Worm (Caenorhabditis elegans) whole organism, L4 larva: ENCODE measurements around the gene clu-1.

Experiments
- F10B5.3 ChIP-seq: sonication (generic microtip); optimal IDR thresholded peaks from 2 replicates; lab custom pipeline; 2016; ENCODE audit warnings: mild to moderate bottlenecking, missing genetic modification characterization, missing compliant biosample characterization
- F37D6.2 ChIP-seq: sonication (generic microtip); optimal IDR thresholded peaks from 2 replicates; lab custom pipeline; 2016; ENCODE audit warnings: mild to moderate bottlenecking, missing genetic modification characterization, missing compliant biosample characterization
- Y5F2A.4 ChIP-seq: fragments of 200-800 bp; sonication (Bioruptor generic); optimal IDR thresholded peaks from 2 replicates; lab custom pipeline; 2018; ENCODE audit warnings: mild to moderate bottlenecking, missing genetic modification characterization, missing compliant biosample characterization
- ZK546.5 ChIP-seq, 2 experiments: sonication (generic microtip); optimal IDR thresholded peaks; 2 replicates each; lab custom pipeline; 2017; ENCODE audit warnings: missing biosample characterization in 2 of 2, missing genetic modification characterization in 2 of 2
- aha-1 ChIP-seq: fragments of 150-350 bp; peaks from one replicate; lab custom pipeline; 2014; ENCODE audit warnings: missing biosample characterization, missing genetic modification characterization
- arid-1 ChIP-seq: fragments of 200-800 bp; sonication (Bioruptor generic); conservative IDR thresholded peaks from 2 replicates; pipeline ENCODE4 v1.3.6; 2022; ENCODE audit warnings: missing genetic modification reagents, missing genetic modification characterization, missing compliant biosample characterization
- ceh-20 ChIP-seq: fragments of 200-800 bp; sonication (Bioruptor generic); IDR thresholded peaks from 2 replicates; pipeline ENCODE4 v1.3.6; 2022; ENCODE audit warnings: missing genetic modification reagents, missing genetic modification characterization, missing compliant biosample characterization
- ceh-28 ChIP-seq: fragments of 150-350 bp; optimal IDR thresholded peaks from 2 replicates; lab custom pipeline; 2014; ENCODE audit warnings: missing biosample characterization, missing genetic modification reagents, missing genetic modification characterization
- ceh-44 ChIP-seq: fragments of 200-800 bp; sonication (Bioruptor generic); IDR thresholded peaks from 2 replicates; pipeline ENCODE4 v1.3.6; 2022; ENCODE audit warnings: missing genetic modification reagents, missing genetic modification characterization, missing compliant biosample characterization
- ceh-82 ChIP-seq: sonication (generic microtip); optimal IDR thresholded peaks from 2 replicates; lab custom pipeline; 2017; ENCODE audit warnings: missing biosample characterization, missing genetic modification characterization
- cey-2 ChIP-seq: sonication (generic microtip); optimal IDR thresholded peaks from 3 replicates; lab custom pipeline; 2017; ENCODE audit warnings: missing genetic modification characterization, mild to moderate bottlenecking, missing compliant biosample characterization, antibody characterized with exemption, borderline replicate concordance; ENCODE audit not compliant: insufficient read depth
- daf-12 ChIP-seq: fragments of 150-350 bp; optimal IDR thresholded peaks from 2 replicates; lab custom pipeline; 2014; ENCODE audit warnings: missing biosample characterization, missing genetic modification reagents, missing genetic modification characterization
- dmd-6 ChIP-seq: fragments of 200-800 bp; sonication (Bioruptor generic); IDR thresholded peaks from 2 replicates; pipeline ENCODE4 v1.3.6; 2022; ENCODE audit warnings: missing genetic modification reagents, missing genetic modification characterization, missing compliant biosample characterization
- duxl-1 ChIP-seq: sonication (generic microtip); optimal IDR thresholded peaks from 2 replicates; lab custom pipeline; 2016; ENCODE audit warnings: mild to moderate bottlenecking, missing genetic modification characterization, moderate library complexity, missing compliant biosample characterization; ENCODE audit not compliant: poor library complexity
- dve-1 ChIP-seq: sonication (generic microtip); optimal IDR thresholded peaks from 2 replicates; lab custom pipeline; 2017; ENCODE audit warnings: antibody characterized with exemption, mild to moderate bottlenecking, missing genetic modification characterization, missing compliant biosample characterization; ENCODE audit not compliant: insufficient read depth
- egl-43 ChIP-seq: fragments of 200-800 bp; sonication (Bioruptor generic); IDR thresholded peaks from 2 replicates; pipeline ENCODE4 v1.3.6; 2022; ENCODE audit warnings: missing genetic modification reagents, missing genetic modification characterization, missing compliant biosample characterization
- fkh-10 ChIP-seq: fragments of 150-350 bp; optimal IDR thresholded peaks from 2 replicates; lab custom pipeline; 2014; ENCODE audit warnings: missing biosample characterization, missing genetic modification reagents, missing genetic modification characterization
- hif-1 ChIP-seq, 2 experiments: sonication (generic microtip); optimal IDR thresholded peaks; 2 replicates each; lab custom pipeline; 2016 to 2017; ENCODE audit warnings: missing compliant biosample characterization in 2 of 2, missing genetic modification characterization in 2 of 2, missing genetic modification reagents in 2 of 2, missing genotype in 2 of 2, mild to moderate bottlenecking in 1 of 2
- lin-13 ChIP-seq: fragments of 150-350 bp; optimal IDR thresholded peaks from 2 replicates; lab custom pipeline; 2014; ENCODE audit warnings: missing biosample characterization, missing genetic modification reagents, missing genetic modification characterization
- lin-15B ChIP-seq: fragments of 150-350 bp; sonication (generic microtip); optimal IDR thresholded peaks from 3 replicates; lab custom pipeline; 2014; ENCODE audit warnings: missing biosample characterization, missing genetic modification characterization
- lin-29 ChIP-seq: fragments of 200-800 bp; sonication (Bioruptor generic); IDR thresholded peaks from 2 replicates; pipeline ENCODE4 v1.3.6; 2022; ENCODE audit warnings: missing genetic modification reagents, missing genetic modification characterization, missing compliant biosample characterization
- lin-38 ChIP-seq: fragments of 200-800 bp; sonication (Bioruptor generic); IDR thresholded peaks from 2 replicates; pipeline ENCODE4 v1.3.6; 2022; ENCODE audit warnings: missing genetic modification reagents, missing genetic modification characterization, missing compliant biosample characterization
- lsy-2 ChIP-seq, 2 experiments: fragments of 150-350 bp in 1 of 2; sonication (generic microtip) in 1 of 2; optimal IDR thresholded peaks; 2 replicates each; lab custom pipeline; 2014 to 2017; ENCODE audit warnings: missing biosample characterization in 2 of 2, missing genetic modification characterization in 2 of 2
- madf-9 ChIP-seq: fragments of 200-800 bp; sonication (Bioruptor generic); conservative IDR thresholded peaks from 2 replicates; pipeline ENCODE4 v1.3.6; 2022; ENCODE audit warnings: missing genetic modification reagents, missing genetic modification characterization, missing compliant biosample characterization
- mdt-29 ChIP-seq: fragments of 200-800 bp; sonication (Bioruptor generic); IDR thresholded peaks from 2 replicates; pipeline ENCODE4 v1.3.6; 2022; ENCODE audit warnings: missing genetic modification reagents, missing genetic modification characterization, missing compliant biosample characterization
- mep-1 ChIP-seq: fragments of 150-350 bp; sonication (generic microtip); optimal IDR thresholded peaks from 3 replicates; lab custom pipeline; 2014; ENCODE audit warnings: missing biosample characterization, missing genetic modification characterization
- mxl-3 ChIP-seq: fragments of 200-800 bp; sonication (Bioruptor generic); optimal IDR thresholded peaks from 2 replicates; lab custom pipeline; 2018; ENCODE audit warnings: mild to moderate bottlenecking, missing genetic modification characterization, missing compliant biosample characterization
- nhr-10 ChIP-seq: fragments of 150-350 bp; optimal IDR thresholded peaks from 2 replicates; lab custom pipeline; 2014; ENCODE audit warnings: missing biosample characterization, missing genetic modification characterization
- nhr-11 ChIP-seq: fragments of 150-350 bp; optimal IDR thresholded peaks from 2 replicates; lab custom pipeline; 2014; ENCODE audit warnings: missing biosample characterization, missing genetic modification characterization
- nhr-111 ChIP-seq: fragments of 200-800 bp; sonication (Bioruptor generic); optimal IDR thresholded peaks from 2 replicates; lab custom pipeline; 2018; ENCODE audit warnings: mild to moderate bottlenecking, missing genetic modification characterization, missing compliant biosample characterization
- nhr-237 ChIP-seq: sonication (generic microtip); optimal IDR thresholded peaks from 2 replicates; lab custom pipeline; 2017; ENCODE audit warnings: missing biosample characterization, missing genetic modification characterization
- nhr-25 ChIP-seq: sonication (generic microtip); optimal IDR thresholded peaks from 2 replicates; lab custom pipeline; 2017; ENCODE audit warnings: missing genetic modification characterization, mild to moderate bottlenecking, missing compliant biosample characterization, antibody characterized with exemption, moderate library complexity, borderline replicate concordance; ENCODE audit not compliant: insufficient read depth
- nhr-28 ChIP-seq: fragments of 150-350 bp; optimal IDR thresholded peaks from 2 replicates; lab custom pipeline; 2014; ENCODE audit warnings: missing biosample characterization, missing genetic modification characterization
- nhr-41 ChIP-seq: fragments of 200-800 bp; sonication (Bioruptor generic); IDR thresholded peaks from 2 replicates; pipeline ENCODE4 v1.3.6; 2022; ENCODE audit warnings: missing genetic modification reagents, missing genetic modification characterization, missing compliant biosample characterization
- pha-4 ChIP-seq, 2 experiments: fragments of 150-350 bp in 1 of 2; fragments of 200-800 bp in 1 of 2; sonication (Bioruptor generic) in 1 of 2; IDR thresholded peaks in 1 of 2; optimal IDR thresholded peaks in 1 of 2; 2 replicates each; pipeline versions ENCODE4 v1.3.6 to Lab custom; 2014 to 2022; ENCODE audit warnings: missing genetic modification characterization in 2 of 2, missing genetic modification reagents in 2 of 2, missing biosample characterization in 1 of 2, missing compliant biosample characterization in 1 of 2
- pqm-1 ChIP-seq: sonication (generic microtip); optimal IDR thresholded peaks from 2 replicates; lab custom pipeline; 2017; ENCODE audit warnings: missing biosample characterization, missing genetic modification characterization
- rbr-2 ChIP-seq: sonication (generic microtip); optimal IDR thresholded peaks from 2 replicates; lab custom pipeline; 2016; ENCODE audit warnings: missing genotype, missing genetic modification characterization, missing compliant biosample characterization
- snpc-1.2 ChIP-seq: fragments of 200-800 bp; sonication (Bioruptor generic); IDR thresholded peaks from 2 replicates; pipeline ENCODE4 v1.3.6; 2022; ENCODE audit warnings: missing genetic modification reagents, missing genetic modification characterization, missing compliant biosample characterization
- spr-1 ChIP-seq: sonication (generic microtip); optimal IDR thresholded peaks from 2 replicates; lab custom pipeline; 2016; ENCODE audit warnings: mild to moderate bottlenecking, missing genetic modification characterization, missing compliant biosample characterization
- spr-3 ChIP-seq: fragments of 200-800 bp; sonication (Bioruptor generic); optimal IDR thresholded peaks from 2 replicates; lab custom pipeline; 2018; ENCODE audit warnings: mild to moderate bottlenecking, missing genetic modification characterization, missing compliant biosample characterization
- unc-62 ChIP-seq, 3 experiments: fragments of 150-350 bp in 1 of 3; sonication (generic microtip); optimal IDR thresholded peaks in 2 of 3; peaks in 1 of 3; 1 replicate in 1 of 3; 2 replicates in 2 of 3; lab custom pipeline; 2014 to 2017; ENCODE audit warnings: missing biosample characterization in 3 of 3, missing genetic modification characterization in 3 of 3, missing genetic modification reagents in 3 of 3, missing genotype in 1 of 3
- vab-7 ChIP-seq: fragments of 200-800 bp; sonication (Bioruptor generic); IDR thresholded peaks from 2 replicates; pipeline ENCODE4 v1.3.6; 2022; ENCODE audit warnings: missing genetic modification reagents, missing genetic modification characterization, missing compliant biosample characterization
- zfp-2 ChIP-seq: sonication (generic microtip); optimal IDR thresholded peaks from 2 replicates; lab custom pipeline; 2016; ENCODE audit warnings: mild to moderate bottlenecking, missing genetic modification characterization, missing compliant biosample characterization
- zfp-3 ChIP-seq: fragments of 200-800 bp; sonication (Bioruptor generic); conservative IDR thresholded peaks from 2 replicates; pipeline ENCODE4 v1.3.6; 2022; ENCODE audit warnings: missing genetic modification reagents, missing genetic modification characterization, missing compliant biosample characterization
- zip-11 ChIP-seq: fragments of 200-800 bp; sonication (Bioruptor generic); IDR thresholded peaks from 2 replicates; pipeline ENCODE4 v1.3.6; 2022; ENCODE audit warnings: missing genetic modification characterization, missing compliant biosample characterization
- ztf-11 ChIP-seq: fragments of 150-350 bp; optimal IDR thresholded peaks from 2 replicates; lab custom pipeline; 2014; ENCODE audit warnings: missing biosample characterization, missing genetic modification characterization
- ztf-7 ChIP-seq: fragments of 150-350 bp; optimal IDR thresholded peaks from 2 replicates; lab custom pipeline; 2014; ENCODE audit warnings: missing biosample characterization, missing genetic modification characterization

Gene clu-1

ce11 chrIII:9521410-9522090 lies at the start of gene clu-1, which contains the start of gene prp-40:
Gene clu-1, minus strand, starts transcription at chrIII:9521460.
Gene prp-40, plus strand, starts transcription at chrIII:9522075.
- TF ChIP-seq F10B5.3 (peak; percentile 36), dmd-6 (GFP tag; lab: Robert Waterston, UW) (peak; percentile 75), Y5F2A.4 (GFP tag; lab: Kevin White, UChicago) (no peak), lin-38 (GFP tag; lab: Robert Waterston, UW) (peak; percentile 96), rbr-2 (peak; percentile 91), spr-3 (GFP tag; lab: Kevin White, UChicago) (peak; percentile 27), zfp-3 (GFP tag; lab: Robert Waterston, UW) (peak; percentile 57; the same call in 1 of the 2 replicates), F37D6.2 (tag; lab: Kevin White, UChicago) (peak; percentile 51), ztf-11 (tag; lab: Kevin White, UChicago) (no peak), ceh-44 (GFP tag; lab: Robert Waterston, UW) (0 out of 2 replicates have a peak, but pooled peaks have one; percentile 41), nhr-25 (tag; lab: Kevin White, UChicago) (peak; percentile 49), duxl-1 (peak; percentile 72), ceh-82 (no peak), nhr-10 (peak; percentile 18), lsy-2 (tag; optimal IDR thresholded peaks at IDR 0.05; lab: Kevin White, UChicago) (peak; percentile 70 to 94), vab-7 (GFP tag; lab: Robert Waterston, UW) (peak; percentile 43; the same call in 1 of the 2 replicates), arid-1 (peak; percentile 58; the same call in 1 of the 2 replicates), nhr-41 (GFP tag; lab: Robert Waterston, UW) (no peak), nhr-11 (tag; lab: Kevin White, UChicago) (peak; percentile 85), madf-9 (0 out of 2 replicates have a peak, but pooled peaks have one; percentile 18), mdt-29 (GFP tag; lab: Robert Waterston, UW) (no peak), dve-1 (peak; percentile 90), zfp-2 (tag; lab: Kevin White, UChicago) (no peak), mxl-3 (GFP tag; lab: Kevin White, UChicago) (peak; percentile 35), aha-1 (tag; lab: Kevin White, UChicago) (peak; percentile 98), hif-1 (tag; optimal IDR thresholded peaks at IDR 0.05; lab: Kevin White, UChicago) (peak; percentile 49 to 69), cey-2 (tag; lab: Kevin White, UChicago) (no peak), fkh-10 (GFP tag; lab: Kevin White, UChicago) (peak; percentile 76), mep-1 (peak; percentile 92), lin-13 (peak; percentile 86), ceh-20 (GFP tag; lab: Robert Waterston, UW) (peak; percentile 52; the same call in 1 of the 2 replicates), ZK546.5 (tag; optimal IDR thresholded peaks at IDR 0.05; lab: Kevin White, UChicago) (peak in 1 of 2 experiments; percentile 23), unc-62 (GFP tag; optimal IDR thresholded peaks at IDR 0.05 in 1 of 2; lab: Kevin White, UChicago) (peak in 1 of 2 experiments; percentile 99), unc-62 (tag; optimal IDR thresholded peaks at IDR 0.05; lab: Kevin White, UChicago) (no peak), daf-12 (no peak), snpc-1.2 (GFP tag; lab: Robert Waterston, UW) (0 out of 2 replicates have a peak, but pooled peaks have one; percentile 14), nhr-28 (peak; percentile 64), lin-15B (tag; lab: Kevin White, UChicago) (peak; percentile 20), spr-1 (peak; percentile 62), nhr-237 (tag; lab: Kevin White, UChicago) (no peak), zip-11 (GFP tag; lab: Robert Waterston, UW) (no peak), pqm-1 (tag; lab: Kevin White, UChicago) (no peak), lin-29 (GFP tag; lab: Robert Waterston, UW) (0 out of 2 replicates have a peak, but pooled peaks have one; percentile 12), nhr-111 (GFP tag; lab: Kevin White, UChicago) (no peak), ztf-7 (tag; lab: Kevin White, UChicago) (peak; percentile 86), pha-4 (GFP tag; IDR thresholded peaks at IDR 0.05; lab: Robert Waterston, UW) (peak; percentile 25; the same call in 1 of the 2 replicates), pha-4 (tag; optimal IDR thresholded peaks at IDR 0.05; lab: Kevin White, UChicago) (peak; percentile 78), ceh-28 (tag; lab: Kevin White, UChicago) (no peak), egl-43 (peak; percentile 28; the same call in 1 of the 2 replicates)
